Worm (Caenorhabditis elegans): Measurements from ENCODE around the gene ZC449.2.

ce11 chrX:4979060-4979459 is 42.0 kb upstream of the ZC449.2 start:
- TF ChIP-seq blmp-1 (tag; optimal IDR thresholded peaks at IDR 0.05) (no peak), lin-32 (GFP tag; optimal IDR thresholded peaks at IDR 0.05) (no peak), elt-3 (tag; optimal IDR thresholded peaks at IDR 0.05) (no peak), lin-13 (tag; optimal IDR thresholded peaks at IDR 0.05) (no peak), nhr-237 (tag; optimal IDR thresholded peaks at IDR 0.05) (no peak), unc-62 (GFP tag; optimal IDR thresholded peaks at IDR 0.05) (no peak), mab-5 (tag; optimal IDR thresholded peaks at IDR 0.05) (no peak), unc-39 (tag; optimal IDR thresholded peaks at IDR 0.05) (no peak), nhr-76 (tag; optimal IDR thresholded peaks at IDR 0.05) (no peak), pha-4 (tag; optimal IDR thresholded peaks at IDR 0.05) (no peak), ceh-39 (tag; optimal IDR thresholded peaks at IDR 0.05) (no peak), mep-1 (tag; optimal IDR thresholded peaks at IDR 0.05) (no peak), sptf-1 (tag; optimal IDR thresholded peaks at IDR 0.05) (no peak)

Measured in whole organism, mixed stage, embryonic.